Worm (Caenorhabditis elegans) whole organism, young adult: Measurements from ENCODE around the gene dnj-26.
A peak's percentile ranks its signal among the peaks of the same experiment; 100 is the strongest.

Experiments used
- Y56A3A.18 ChIP-seq: fragments of 200-800 bp; sonication (Bioruptor generic); IDR thresholded peaks from 2 replicates; pipeline ENCODE4 v1.3.6; 2022; ENCODE audit warnings: missing genetic modification reagents, missing genetic modification characterization, missing compliant biosample characterization
- bed-1 ChIP-seq: fragments of 200-800 bp; sonication (Bioruptor generic); IDR thresholded peaks from 2 replicates; pipeline ENCODE4 v1.3.6; 2022; ENCODE audit warnings: missing genetic modification reagents, missing genetic modification characterization, missing compliant biosample characterization
- cebp-2 ChIP-seq: fragments of 200-800 bp; sonication (Bioruptor generic); IDR thresholded peaks from 2 replicates; pipeline ENCODE4 v1.3.6; 2022; ENCODE audit warnings: missing genetic modification characterization, missing compliant biosample characterization
- nfyb-1 ChIP-seq: fragments of 200-800 bp; sonication (Bioruptor generic); IDR thresholded peaks from 2 replicates; pipeline ENCODE4 v1.3.6; 2022; ENCODE audit warnings: missing genetic modification reagents, missing genetic modification characterization, missing compliant biosample characterization
- snpc-1.3 ChIP-seq: sonication (generic microtip); optimal IDR thresholded peaks from 2 replicates; lab custom pipeline; 2017; ENCODE audit warnings: missing genetic modification characterization, mild to moderate bottlenecking, missing compliant biosample characterization, antibody characterized with exemption, moderate library complexity, missing genotype, missing genetic modification reagents; ENCODE audit not compliant: insufficient read depth

The dnj-26 gene

DNA sequence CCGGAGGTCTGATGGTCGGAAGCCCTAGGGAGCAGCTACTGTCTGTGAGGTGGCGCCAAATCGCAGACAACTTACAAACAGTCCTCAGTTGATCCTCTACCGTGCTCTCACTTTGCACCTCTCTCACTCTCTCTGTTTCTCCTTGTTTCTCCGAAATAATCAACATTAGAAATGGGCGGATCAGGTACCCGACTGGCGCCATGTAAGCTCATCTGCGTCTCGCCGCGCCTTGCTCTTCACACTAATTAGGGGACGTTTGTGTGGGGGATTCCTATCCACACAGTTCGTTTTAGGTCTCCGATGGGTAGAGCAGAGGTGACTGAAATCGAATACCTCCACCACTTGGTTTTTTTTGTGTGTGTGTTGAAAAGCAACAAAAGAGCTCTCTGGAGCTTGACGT, 50.5 kb downstream of the dnj-26 start:
- TF ChIP-seq cebp-2 (GFP tag; lab: Robert Waterston, UW) (peak; percentile 73; the same call in 1 of the 2 replicates), bed-1 (GFP tag; lab: Robert Waterston, UW) (0 out of 2 replicates have a peak, but pooled peaks have one; percentile 66), snpc-1.3 (tag; lab: Kevin White, UChicago) (no peak), nfyb-1 (GFP tag; lab: Robert Waterston, UW) (0 out of 2 replicates have a peak, but pooled peaks have one; percentile 9), Y56A3A.18 (peak; percentile 26; the same call in 1 of the 2 replicates)
